Fruit fly (Drosophila melanogaster): Measurements from ENCODE around the gene CG7290.

DNA sequence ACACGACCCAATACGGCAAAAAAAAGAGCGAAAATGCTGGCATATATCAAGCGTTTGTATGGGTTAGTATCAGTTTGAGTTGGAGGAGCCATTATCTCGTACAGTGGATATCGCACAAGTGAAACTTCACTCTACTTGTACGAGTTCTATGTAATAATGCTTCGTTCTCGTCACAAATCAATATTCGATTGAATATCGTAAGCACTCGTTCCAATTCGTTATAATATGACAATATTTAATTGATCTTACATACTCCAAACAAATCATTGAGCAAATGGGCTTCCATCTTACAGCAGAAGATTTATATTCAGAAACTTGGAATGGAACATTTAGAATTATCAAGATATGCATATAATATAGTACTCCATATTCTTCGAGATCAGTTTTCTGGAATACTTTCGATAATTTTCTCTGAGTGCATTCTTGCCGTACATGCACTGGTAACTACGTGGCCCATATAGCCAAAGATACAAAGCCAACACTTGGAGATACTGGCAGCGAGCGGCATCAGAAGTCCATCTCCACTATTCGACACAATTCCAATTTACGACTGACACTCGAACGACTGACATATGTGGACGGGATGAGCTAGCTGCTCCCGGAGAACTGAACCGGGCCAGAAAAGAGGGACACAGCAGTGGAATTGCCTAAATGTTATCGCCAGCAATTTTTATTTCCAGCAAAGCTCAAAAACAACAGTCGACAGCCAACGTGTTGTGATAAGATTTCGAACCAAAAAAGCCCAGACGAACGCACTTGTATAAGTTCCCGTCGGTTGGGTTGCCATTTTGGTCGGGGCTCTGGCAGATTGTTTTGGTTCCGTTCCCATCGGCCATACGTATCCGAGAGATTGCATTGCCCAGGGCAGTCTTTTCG, 12.7 kb downstream of the CG7290 start:
- TF ChIP-seq Dll (optimal IDR thresholded peaks at IDR 0.05) (no peak), usp (GFP tag; optimal IDR thresholded peaks at IDR 0.05) (no peak), pan (optimal IDR thresholded peaks at IDR 0.05) (no peak), psq (optimal IDR thresholded peaks at IDR 0.05) (no peak)

All from whole organism.